Fruit fly (Drosophila melanogaster): ENCODE results near the gene mmy.

mmy gene

DNA sequence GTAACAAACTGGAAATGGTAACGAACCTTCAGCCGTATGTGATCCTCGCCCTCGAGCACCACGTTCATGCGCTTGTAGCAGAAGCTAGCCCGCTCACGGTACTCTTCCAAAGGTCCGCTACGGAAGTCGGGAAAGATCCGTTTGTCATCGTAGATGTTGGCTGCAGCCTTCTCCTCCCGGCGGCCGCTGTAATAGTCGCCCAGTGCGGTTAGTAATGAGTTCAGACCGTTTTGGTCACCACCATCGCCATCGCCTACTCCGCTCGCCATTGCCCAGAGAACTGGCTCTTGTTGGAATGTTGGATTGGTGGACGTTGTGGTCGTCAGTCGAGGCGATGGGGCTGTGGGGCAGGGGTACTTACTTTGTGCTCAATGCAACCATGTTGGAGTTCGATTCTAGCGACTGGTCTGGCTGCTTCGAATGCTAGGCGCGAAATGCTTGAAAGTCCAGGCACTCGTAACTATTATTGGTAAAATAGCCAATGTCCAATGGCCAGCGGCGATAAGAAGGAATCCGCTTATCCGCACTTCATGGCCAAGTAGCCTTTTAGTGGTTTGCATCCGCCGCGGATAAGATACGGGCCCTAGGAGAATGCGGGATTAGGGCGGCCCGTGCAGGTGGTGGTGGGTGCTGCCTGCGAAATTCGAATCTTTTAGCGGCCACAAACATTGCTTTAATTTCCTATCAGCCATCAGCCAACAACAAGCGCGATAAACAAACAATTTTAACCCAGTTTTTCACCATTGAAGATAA, 25.9 kb downstream of the mmy start (continued):
- TF ChIP-seq acj6 (GFP tag; optimal IDR thresholded peaks at IDR 0.05) (no peak), Eip93F (GFP tag; optimal IDR thresholded peaks at IDR 0.05) (no peak), CG34406 (GFP tag; optimal IDR thresholded peaks at IDR 0.05) (no peak), Smox (GFP tag; optimal IDR thresholded peaks at IDR 0.05) (no peak), dsx (GFP tag; optimal IDR thresholded peaks at IDR 0.05; ENCODE audit: poor library complexity, severe bottlenecking) (peak; percentile 61), CG4318 (GFP tag; optimal IDR thresholded peaks at IDR 0.05) (no peak), CG32006 (GFP tag; optimal IDR thresholded peaks at IDR 0.05) (no peak), CG9139 (GFP tag; optimal IDR thresholded peaks at IDR 0.05) (peak; percentile 22)

DNA sequence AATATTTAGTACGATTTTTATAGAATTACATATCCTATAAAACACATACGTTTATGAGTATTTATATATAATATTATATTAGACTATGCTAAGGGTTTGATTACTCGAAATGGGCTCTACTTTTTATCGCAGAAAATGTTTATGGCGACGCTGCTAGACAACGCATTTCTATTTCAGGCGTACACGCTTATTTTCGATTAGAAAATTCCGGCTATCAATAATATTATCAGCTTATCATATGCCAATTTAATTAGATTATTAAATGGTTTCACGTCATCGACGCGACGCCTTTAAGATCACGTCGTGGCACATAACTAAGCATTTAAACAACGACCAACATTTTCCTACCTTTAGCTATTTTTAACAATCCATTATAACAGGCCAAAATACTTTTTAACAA, 47.4 kb downstream of the mmy start:
- TF ChIP-seq OdsH (GFP tag; optimal IDR thresholded peaks at IDR 0.05): no peak
- TF ChIP-seq acj6 (GFP tag; optimal IDR thresholded peaks at IDR 0.05): no peak
- TF ChIP-seq salr (GFP tag; optimal IDR thresholded peaks at IDR 0.05): no peak
- no peak for TF ChIP-seq CG8632 (GFP tag; optimal IDR thresholded peaks at IDR 0.05)
- no peak for TF ChIP-seq Eip93F (GFP tag; optimal IDR thresholded peaks at IDR 0.05)
- no peak for TF ChIP-seq fd59A (GFP tag; optimal IDR thresholded peaks at IDR 0.05)
- no peak for TF ChIP-seq fd85E (GFP tag; optimal IDR thresholded peaks at IDR 0.05)
- TF ChIP-seq CG3919 (GFP tag; optimal IDR thresholded peaks at IDR 0.05): no peak
- TF ChIP-seq CG11762 (GFP tag; optimal IDR thresholded peaks at IDR 0.05; ENCODE audit: insufficient read depth): no peak
- no peak for TF ChIP-seq esn (GFP tag; optimal IDR thresholded peaks at IDR 0.05)

DNA sequence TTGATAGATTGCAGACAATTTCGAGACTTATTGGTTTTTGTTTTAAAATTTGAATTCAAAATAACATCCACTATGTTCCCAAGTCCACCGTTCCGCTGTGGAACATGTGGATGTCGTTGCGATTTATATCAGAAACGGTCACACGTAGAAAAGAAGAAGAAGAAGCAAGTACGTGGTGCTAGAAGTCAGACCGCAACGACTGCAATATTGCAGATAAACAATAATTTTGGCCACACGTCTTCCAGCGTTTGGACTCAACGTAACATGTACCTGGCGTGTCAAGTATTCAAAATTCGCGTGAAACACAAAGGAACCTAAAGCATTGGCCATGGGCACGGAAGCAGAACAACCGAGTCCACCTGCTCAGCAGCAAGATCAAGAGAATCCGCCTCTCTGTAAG, 49.5 kb downstream of the mmy start, which contains the start of gene Fic:
Gene Fic (plus strand): TSS at position 139 of the 400 bp plus-strand sequence.
- no peak for TF ChIP-seq CG8632 (GFP tag; optimal IDR thresholded peaks at IDR 0.05)
- no peak for TF ChIP-seq spab (GFP tag; optimal IDR thresholded peaks at IDR 0.05)
- TF ChIP-seq Sox14 (GFP tag; optimal IDR thresholded peaks at IDR 0.05): no peak
- TF ChIP-seq acj6 (GFP tag; optimal IDR thresholded peaks at IDR 0.05): no peak
- TF ChIP-seq CG6163 (GFP tag; IDR thresholded peaks at IDR 0.05): no peak
- TF ChIP-seq CG3032 (tag; optimal IDR thresholded peaks at IDR 0.05): no peak
- peak; percentile 48 for TF ChIP-seq Eip78C (GFP tag)
- TF ChIP-seq CG9139 (GFP tag; optimal IDR thresholded peaks at IDR 0.05): no peak
- no peak for TF ChIP-seq Ets96B (tag; optimal IDR thresholded peaks at IDR 0.05)
- no peak for TF ChIP-seq salr (GFP tag; optimal IDR thresholded peaks at IDR 0.05)
- TF ChIP-seq svp (GFP tag): peak; percentile 74
- no peak for TF ChIP-seq Eip93F (GFP tag; optimal IDR thresholded peaks at IDR 0.05)
- no peak for TF ChIP-seq Lpt (GFP tag; optimal IDR thresholded peaks at IDR 0.05)
- TF ChIP-seq Ets21C (GFP tag; optimal IDR thresholded peaks at IDR 0.05): no peak
- TF ChIP-seq fkh (GFP tag; optimal IDR thresholded peaks at IDR 0.05): no peak

DNA sequence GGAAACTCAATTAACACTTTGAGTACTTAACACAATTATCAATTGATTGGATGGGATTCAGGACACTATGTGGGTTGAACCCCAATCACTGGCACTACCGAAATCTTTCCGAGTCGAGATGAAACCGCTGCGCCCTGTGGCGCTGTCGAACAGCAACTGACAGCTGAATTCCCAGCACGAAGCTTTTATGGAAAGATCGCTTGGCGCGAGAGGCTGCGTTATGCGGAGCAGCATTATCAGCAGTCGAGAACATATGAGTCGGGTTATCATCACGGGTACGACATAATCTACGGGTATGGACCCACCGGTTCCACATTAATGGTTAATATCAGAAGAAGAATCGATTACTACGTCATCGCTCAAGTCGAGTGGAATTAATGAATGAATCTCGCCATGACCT, 50.6 kb downstream of the mmy start, which contains the start of gene Tig:
Gene Tig (minus strand): TSS at position 163 of the 400 bp plus-strand sequence.
- no peak for TF ChIP-seq vri (GFP tag; optimal IDR thresholded peaks at IDR 0.05)
- TF ChIP-seq eg (GFP tag; IDR thresholded peaks at IDR 0.05): 0 out of 3 replicates have a peak, but pooled peaks have one; percentile 14
- TF ChIP-seq CG8119 (GFP tag; IDR thresholded peaks at IDR 0.05): no peak
- peak; percentile 86 for TF ChIP-seq svp (GFP tag)

DNA sequence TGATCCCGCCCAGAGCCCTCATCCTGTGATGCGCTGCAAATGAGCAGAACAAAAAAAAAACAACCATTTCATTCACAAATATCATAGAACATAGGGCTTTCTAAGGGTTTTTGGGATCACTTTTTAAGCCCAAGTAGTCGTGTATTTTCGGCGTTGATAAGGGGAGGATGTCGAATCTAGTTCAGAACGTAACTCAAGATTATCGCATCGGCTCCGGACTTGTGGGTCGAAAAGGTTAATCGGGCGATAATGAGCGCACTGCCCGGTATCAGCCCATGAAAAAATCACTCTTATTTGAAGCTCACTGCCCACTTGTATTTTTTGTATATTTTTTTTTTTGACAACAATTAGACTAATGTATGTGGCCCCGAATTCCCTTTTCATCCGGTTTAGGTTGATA, 51.2 kb downstream of the mmy start:
- TF ChIP-seq lz (GFP tag; optimal IDR thresholded peaks at IDR 0.05): no peak
- peak; percentile 94 for TF ChIP-seq svp (GFP tag)

DNA sequence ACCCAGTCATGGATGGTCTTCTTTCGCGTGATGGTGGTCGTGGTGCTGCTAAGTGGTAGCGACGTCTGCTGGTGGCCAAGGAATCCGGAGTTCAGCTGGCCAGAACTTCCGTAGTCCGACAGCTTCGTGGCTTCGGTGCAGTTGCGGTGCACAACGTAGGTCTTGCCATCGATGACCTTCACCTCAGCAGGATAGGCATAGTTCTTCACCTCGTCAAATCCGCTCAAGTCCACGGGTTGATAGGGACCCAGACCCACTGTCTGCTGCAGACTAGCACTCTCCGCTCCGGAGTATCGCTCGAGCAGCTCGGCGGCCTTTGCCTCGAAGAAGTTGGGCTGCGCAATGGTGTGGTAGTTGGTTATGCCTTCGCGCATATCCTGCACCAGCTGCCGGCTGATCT, 52.2 kb downstream of the mmy start:
- peak; percentile 71 for TF ChIP-seq svp (GFP tag)
- TF ChIP-seq lz (GFP tag; optimal IDR thresholded peaks at IDR 0.05): no peak

All from whole organism, prepupa.